Fruit fly (Drosophila melanogaster): ENCODE results near the gene CG13005.

CG13005 gene

dm6 chrX:16772882-16773827 is 30.3 kb upstream of the CG13005 start (continued):
- TF ChIP-seq lola (GFP tag; optimal IDR thresholded peaks at IDR 0.05): peak in 1 of 3 experiments; percentile 32
- peak; percentile 56 for TF ChIP-seq CG17829 (tag; optimal IDR thresholded peaks at IDR 0.05)
- peak; percentile 73 for TF ChIP-seq Blimp-1 (GFP tag; optimal IDR thresholded peaks at IDR 0.05)
- TF ChIP-seq Nf-YB (GFP tag; optimal IDR thresholded peaks at IDR 0.05): no peak
- TF ChIP-seq zen (tag; optimal IDR thresholded peaks at IDR 0.05): peak; percentile 47
- peak; percentile 73 for TF ChIP-seq CG18262 (tag; optimal IDR thresholded peaks at IDR 0.05)
- peak; percentile 36 for TF ChIP-seq Atf3 (GFP tag; optimal IDR thresholded peaks at IDR 0.05)
- TF ChIP-seq kay (GFP tag; optimal IDR thresholded peaks at IDR 0.05): peak; percentile 64
- TF ChIP-seq Side (GFP tag; optimal IDR thresholded peaks at IDR 0.05): peak; percentile 64
- TF ChIP-seq inv (GFP tag; IDR thresholded peaks at IDR 0.05; ENCODE audit: partially characterized antibody): no peak
- TF ChIP-seq tgo (GFP tag; IDR thresholded peaks at IDR 0.05): peak; percentile 49; the same call in 1 of the 3 replicates
- peak; percentile 49 for TF ChIP-seq pb (GFP tag; optimal IDR thresholded peaks at IDR 0.05)
- no peak for TF ChIP-seq scrt (GFP tag; optimal IDR thresholded peaks at IDR 0.05)
- TF ChIP-seq Tbp (GFP tag; optimal IDR thresholded peaks at IDR 0.05): no peak
- TF ChIP-seq Mes4 (GFP tag; optimal IDR thresholded peaks at IDR 0.05): no peak
- TF ChIP-seq CG11093 (GFP tag; IDR thresholded peaks at IDR 0.05): peak; percentile 77
- TF ChIP-seq NFAT (GFP tag; IDR thresholded peaks at IDR 0.05): no peak
- peak; percentile 1 for TF ChIP-seq stwl (tag; optimal IDR thresholded peaks at IDR 0.05)
- peak; percentile 53 for TF ChIP-seq CG30403 (GFP tag; optimal IDR thresholded peaks at IDR 0.05)
- no peak for TF ChIP-seq prd (optimal IDR thresholded peaks at IDR 0.05)
- peak; percentile 87 for TF ChIP-seq prd (GFP tag; IDR thresholded peaks at IDR 0.05)
- peak; percentile 43; the same call in 1 of the 2 replicates for TF ChIP-seq gt (GFP tag; IDR thresholded peaks at IDR 0.05)
- TF ChIP-seq lov (optimal IDR thresholded peaks at IDR 0.05): no peak
- peak; percentile 81 for TF ChIP-seq lov (GFP tag; IDR thresholded peaks at IDR 0.05)
- TF ChIP-seq CG18619 (GFP tag; optimal IDR thresholded peaks at IDR 0.05): no peak
- TF ChIP-seq CG17802 (tag; optimal IDR thresholded peaks at IDR 0.05): peak; percentile 30
- TF ChIP-seq vnd (GFP tag; IDR thresholded peaks at IDR 0.05; ENCODE audit: partially characterized antibody): no peak
- TF ChIP-seq vvl (GFP tag; IDR thresholded peaks at IDR 0.05): peak; percentile 82
- TF ChIP-seq run (tag; optimal IDR thresholded peaks at IDR 0.05): no peak
- TF ChIP-seq CG31224 (GFP tag; IDR thresholded peaks at IDR 0.05): no peak
- TF ChIP-seq Sox100B (GFP tag; optimal IDR thresholded peaks at IDR 0.05): peak; percentile 12
- TF ChIP-seq Hr39 (optimal IDR thresholded peaks at IDR 0.05): no peak
- TF ChIP-seq nau (GFP tag; optimal IDR thresholded peaks at IDR 0.05): peak; percentile 25
- no peak for TF ChIP-seq ham (GFP tag; IDR thresholded peaks at IDR 0.05)
- peak; percentile 11 for TF ChIP-seq Asciz (GFP tag; optimal IDR thresholded peaks at IDR 0.05)
- no peak for TF ChIP-seq CG7928 (GFP tag; optimal IDR thresholded peaks at IDR 0.05)
- peak; percentile 80 for TF ChIP-seq ci (GFP tag; IDR thresholded peaks at IDR 0.05)
- peak; percentile 80 for TF ChIP-seq CG10979 (tag; optimal IDR thresholded peaks at IDR 0.05)
- TF ChIP-seq unc-4 (GFP tag; IDR thresholded peaks at IDR 0.05; ENCODE audit: partially characterized antibody): no peak
- peak; percentile 70; the same call in 1 of the 3 replicates for TF ChIP-seq CG2199 (GFP tag; IDR thresholded peaks at IDR 0.05)
- TF ChIP-seq cato (GFP tag; optimal IDR thresholded peaks at IDR 0.05; ENCODE audit: borderline replicate concordance): peak; percentile 25
- TF ChIP-seq Sox102F (GFP tag; optimal IDR thresholded peaks at IDR 0.05): peak; percentile 22
- TF ChIP-seq nmo (GFP tag; optimal IDR thresholded peaks at IDR 0.05): peak; percentile 69
- TF ChIP-seq CG2202 (tag; optimal IDR thresholded peaks at IDR 0.05): peak; percentile 38
- TF ChIP-seq yki (optimal IDR thresholded peaks at IDR 0.05): no peak
- no peak for TF ChIP-seq exex (tag; optimal IDR thresholded peaks at IDR 0.05)
- no peak for TF ChIP-seq caup (GFP tag; optimal IDR thresholded peaks at IDR 0.05; ENCODE audit: severe bottlenecking)
- TF ChIP-seq Atf-2 (GFP tag; optimal IDR thresholded peaks at IDR 0.05): peak; percentile 43
- peak; percentile 29 to 68 for TF ChIP-seq dpn (GFP tag; optimal IDR thresholded peaks at IDR 0.05)

All from whole organism, embryonic.